Worm (Caenorhabditis elegans) whole organism, L4 larva: Measurements from ENCODE around the gene cwp-1.

ENCODE experiments used
- duxl-1 ChIP-seq: sonication (generic microtip); optimal IDR thresholded peaks from 2 replicates; lab custom pipeline; 2016; ENCODE audit warnings: mild to moderate bottlenecking, missing genetic modification characterization, moderate library complexity, missing compliant biosample characterization; ENCODE audit not compliant: poor library complexity
- lin-13 ChIP-seq: fragments of 150-350 bp; optimal IDR thresholded peaks from 2 replicates; lab custom pipeline; 2014; ENCODE audit warnings: missing biosample characterization, missing genetic modification reagents, missing genetic modification characterization
- lin-39 ChIP-seq: fragments of 150-350 bp; optimal IDR thresholded peaks from 2 replicates; lab custom pipeline; 2014; ENCODE audit warnings: missing biosample characterization, missing genetic modification reagents, missing genetic modification characterization
- lsy-2 ChIP-seq, 2 experiments: fragments of 150-350 bp in 1 of 2; sonication (generic microtip) in 1 of 2; optimal IDR thresholded peaks; 2 replicates each; lab custom pipeline; 2014 to 2017; ENCODE audit warnings: missing biosample characterization in 2 of 2, missing genetic modification characterization in 2 of 2
- mep-1 ChIP-seq: fragments of 150-350 bp; sonication (generic microtip); optimal IDR thresholded peaks from 3 replicates; lab custom pipeline; 2014; ENCODE audit warnings: missing biosample characterization, missing genetic modification characterization
- nhr-77 ChIP-seq: fragments of 150-350 bp; optimal IDR thresholded peaks from 2 replicates; lab custom pipeline; 2014; ENCODE audit warnings: missing biosample characterization, missing genetic modification characterization
- pqm-1 ChIP-seq: sonication (generic microtip); optimal IDR thresholded peaks from 2 replicates; lab custom pipeline; 2017; ENCODE audit warnings: missing biosample characterization, missing genetic modification characterization
- set-16 ChIP-seq: fragments of 200-800 bp; sonication (Bioruptor generic); IDR thresholded peaks from 2 replicates; pipeline ENCODE4 v1.3.6; 2022; ENCODE audit warnings: missing genetic modification reagents, missing genetic modification characterization, missing compliant biosample characterization
- unc-62 ChIP-seq, 3 experiments: fragments of 150-350 bp in 1 of 3; sonication (generic microtip); optimal IDR thresholded peaks in 2 of 3; peaks in 1 of 3; 1 replicate in 1 of 3; 2 replicates in 2 of 3; lab custom pipeline; 2014 to 2017; ENCODE audit warnings: missing biosample characterization in 3 of 3, missing genetic modification characterization in 3 of 3, missing genetic modification reagents in 3 of 3, missing genotype in 1 of 3

- TF ChIP-seq mep-1 (tag; lab: Kevin White, UChicago) (no peak), set-16 (GFP tag; lab: Robert Waterston, UW) (no peak), nhr-77 (tag; lab: Kevin White, UChicago) (no peak), duxl-1 (tag; lab: Kevin White, UChicago) (no peak), pqm-1 (no peak), unc-62 (GFP tag; optimal IDR thresholded peaks at IDR 0.05 in 1 of 2; lab: Kevin White, UChicago) (no peak), unc-62 (tag; optimal IDR thresholded peaks at IDR 0.05; lab: Kevin White, UChicago) (no peak), lin-39 (tag; lab: Kevin White, UChicago) (no peak), lsy-2 (tag; optimal IDR thresholded peaks at IDR 0.05; lab: Kevin White, UChicago) (no peak), lin-13 (peak; percentile 32)
These were observed 48.9 kb upstream of the cwp-1 start, which contains the start of gene T19H12.2 for ce11 chrV:4889976-4890479.
